Worm (Caenorhabditis elegans) whole organism, early embryonic: ENCODE data around the gene sre-8.
"Not testable (repeated sequence)": the region's sequence is repeated elsewhere in the genome, so short reads cannot be mapped to it uniquely, and the experiment has no call there.

Source experiments
- B0310.2 ChIP-seq: sonication (generic microtip); optimal IDR thresholded peaks from 2 replicates; lab custom pipeline; 2016; ENCODE audit warnings: mild to moderate bottlenecking, missing genetic modification characterization, missing compliant biosample characterization
- F13C5.2 ChIP-seq: sonication (generic microtip); optimal IDR thresholded peaks from 2 replicates; lab custom pipeline; 2017; ENCODE audit warnings: mild to moderate bottlenecking, missing genetic modification characterization, inconsistent platforms, missing compliant biosample characterization
- aly-1 ChIP-seq: sonication (generic microtip); optimal IDR thresholded peaks from 2 replicates; lab custom pipeline; 2016; ENCODE audit warnings: missing genetic modification characterization, missing compliant biosample characterization
- ama-1 ChIP-seq: fragments of 150-350 bp; optimal IDR thresholded peaks from 2 replicates; lab custom pipeline; 2014
- ceh-13 ChIP-seq: fragments of 200-800 bp; sonication (Bioruptor generic); optimal IDR thresholded peaks from 2 replicates; lab custom pipeline; 2018; ENCODE audit warnings: mild to moderate bottlenecking, missing genetic modification characterization, missing compliant biosample characterization
- ceh-36 ChIP-seq: sonication (generic microtip); optimal IDR thresholded peaks from 2 replicates; lab custom pipeline; 2016; ENCODE audit warnings: missing genetic modification characterization, inconsistent platforms, missing compliant biosample characterization
- ets-7 ChIP-seq: sonication (generic microtip); optimal IDR thresholded peaks from 2 replicates; lab custom pipeline; 2016; ENCODE audit warnings: missing genotype, missing genetic modification characterization, missing compliant biosample characterization
- flt-1 ChIP-seq: fragments of 200-800 bp; sonication (Bioruptor generic); IDR thresholded peaks from 2 replicates; pipeline ENCODE4 v1.3.6; 2022; ENCODE audit warnings: missing genetic modification characterization, missing compliant biosample characterization
- hmbx-1 ChIP-seq: sonication (generic microtip); optimal IDR thresholded peaks from 2 replicates; lab custom pipeline; 2016; ENCODE audit warnings: mild to moderate bottlenecking, missing genetic modification characterization, missing compliant biosample characterization
- hmg-4 ChIP-seq: fragments of 200-800 bp; sonication (Bioruptor generic); optimal IDR thresholded peaks from 2 replicates; lab custom pipeline; 2018; ENCODE audit warnings: mild to moderate bottlenecking, missing genetic modification characterization, missing compliant biosample characterization
- hnd-1 ChIP-seq: sonication (generic microtip); optimal IDR thresholded peaks from 2 replicates; lab custom pipeline; 2016; ENCODE audit warnings: missing genetic modification characterization, missing compliant biosample characterization
- pes-1 ChIP-seq: fragments of 200-800 bp; sonication (Bioruptor generic); IDR thresholded peaks from 2 replicates; pipeline ENCODE4 v1.3.6; 2022; ENCODE audit warnings: missing genetic modification reagents, missing genetic modification characterization, missing compliant biosample characterization
- scrt-1 ChIP-seq: fragments of 200-800 bp; sonication (Bioruptor generic); IDR thresholded peaks from 2 replicates; pipeline ENCODE4 v1.3.6; 2022; ENCODE audit warnings: missing genetic modification characterization, missing compliant biosample characterization
- sea-1 ChIP-seq: fragments of 200-800 bp; sonication (Bioruptor generic); conservative IDR thresholded peaks from 2 replicates; pipeline ENCODE4 v1.3.6; 2022; ENCODE audit warnings: missing genetic modification characterization, missing compliant biosample characterization
- tbx-11 ChIP-seq: fragments of 200-800 bp; sonication (Bioruptor generic); IDR thresholded peaks from 2 replicates; pipeline ENCODE4 v1.3.6; 2022; ENCODE audit warnings: missing genetic modification characterization, missing compliant biosample characterization
- tbx-37 ChIP-seq: fragments of 200-800 bp; sonication (Bioruptor generic); conservative IDR thresholded peaks from 2 replicates; pipeline ENCODE4 v1.3.6; 2022; ENCODE audit warnings: missing genetic modification reagents, missing genetic modification characterization, missing compliant biosample characterization
- tra-4 ChIP-seq: sonication (generic microtip); optimal IDR thresholded peaks from 2 replicates; lab custom pipeline; 2017; ENCODE audit warnings: missing genetic modification characterization, missing compliant biosample characterization

sre-8 gene

ce11 chrV:14274268-14274667, 17.4 kb downstream of the sre-8 start, which contains the start of gene F40G12.7:
F40G12.7 (plus strand) TSS chrV:14274568.
- not testable (repeated sequence) for TF ChIP-seq tbx-11 (GFP tag; lab: Robert Waterston, UW); hmbx-1; ets-7 (tag; lab: Kevin White, UChicago)

ce11 chrV:14279777-14280176, 22.9 kb downstream of the sre-8 start, which contains the start of gene srt-33:
srt-33 (minus strand) TSS chrV:14279877.
- TF ChIP-seq hmg-4 (GFP tag; lab: Kevin White, UChicago): no peak
- TF ChIP-seq tbx-37 (GFP tag; lab: Robert Waterston, UW): no peak
- no peak for TF ChIP-seq scrt-1
- TF ChIP-seq hmbx-1: no peak
- TF ChIP-seq flt-1 (GFP tag; lab: Robert Waterston, UW): no peak
- TF ChIP-seq F13C5.2 (tag; lab: Kevin White, UChicago): no peak
- TF ChIP-seq sea-1: no peak
- no peak for TF ChIP-seq hnd-1
- TF ChIP-seq ceh-36: no peak
- TF ChIP-seq aly-1: no peak
- TF ChIP-seq tbx-11 (GFP tag; lab: Robert Waterston, UW): no peak
- TF ChIP-seq pes-1 (GFP tag; lab: Robert Waterston, UW): no peak
- no peak for TF ChIP-seq ets-7 (tag; lab: Kevin White, UChicago)
- TF ChIP-seq tra-4 (tag; lab: Kevin White, UChicago): no peak
- no peak for TF ChIP-seq B0310.2 (tag; lab: Kevin White, UChicago)
- no peak for TF ChIP-seq ama-1 (lab: Kevin White, UChicago)

ce11 chrV:14282222-14282709, 25.4 kb downstream of the sre-8 start, which contains the start of the genes srt-74 and F40G12.9:
srt-74 (minus strand) TSS chrV:14282322.
F40G12.9 (plus strand) TSS chrV:14282659.
- TF ChIP-seq B0310.2 (tag; lab: Kevin White, UChicago) (no peak), sea-1 (no peak), hmg-4 (GFP tag; lab: Kevin White, UChicago) (no peak), ceh-13 (GFP tag; lab: Kevin White, UChicago) (no peak), tbx-37 (GFP tag; lab: Robert Waterston, UW) (no peak), hnd-1 (no peak)

ce11 chrV:14283241-14283640, 26.3 kb downstream of the sre-8 start, which contains the start of gene F40G12.10:
F40G12.10 (plus strand) TSS chrV:14283541.
- TF ChIP-seq ceh-13 (GFP tag; lab: Kevin White, UChicago) (no peak), tbx-11 (GFP tag; lab: Robert Waterston, UW) (no peak), pes-1 (GFP tag; lab: Robert Waterston, UW) (no peak), tra-4 (tag; lab: Kevin White, UChicago) (no peak), ama-1 (lab: Kevin White, UChicago) (no peak), tbx-37 (GFP tag; lab: Robert Waterston, UW) (no peak), ceh-36 (no peak), F13C5.2 (tag; lab: Kevin White, UChicago) (no peak), hmbx-1 (no peak), hnd-1 (no peak), scrt-1 (no peak), sea-1 (no peak), ets-7 (tag; lab: Kevin White, UChicago) (no peak), flt-1 (GFP tag; lab: Robert Waterston, UW) (no peak), B0310.2 (tag; lab: Kevin White, UChicago) (no peak), hmg-4 (GFP tag; lab: Kevin White, UChicago) (no peak), aly-1 (no peak)

ce11 chrV:14285803-14286202, 28.9 kb downstream of the sre-8 start, which contains the start of gene F40G12.11:
F40G12.11 (plus strand) TSS chrV:14286171.
- TF ChIP-seq tbx-11 (GFP tag; lab: Robert Waterston, UW) (no peak), flt-1 (GFP tag; lab: Robert Waterston, UW) (no peak), aly-1 (no peak), ama-1 (lab: Kevin White, UChicago) (no peak), hmg-4 (GFP tag; lab: Kevin White, UChicago) (no peak), hnd-1 (no peak), tbx-37 (GFP tag; lab: Robert Waterston, UW) (no peak), ets-7 (tag; lab: Kevin White, UChicago) (no peak), sea-1 (no peak), hmbx-1 (no peak), pes-1 (GFP tag; lab: Robert Waterston, UW) (no peak), tra-4 (tag; lab: Kevin White, UChicago) (no peak), B0310.2 (tag; lab: Kevin White, UChicago) (no peak), ceh-13 (GFP tag; lab: Kevin White, UChicago) (no peak), scrt-1 (no peak), F13C5.2 (tag; lab: Kevin White, UChicago) (no peak)

ce11 chrV:14289363-14289762, 32.5 kb downstream of the sre-8 start, which contains the start of gene F14D7.1:
F14D7.1 (minus strand) TSS chrV:14289463.
- TF ChIP-seq ama-1 (lab: Kevin White, UChicago) (no peak), aly-1 (no peak), pes-1 (GFP tag; lab: Robert Waterston, UW) (no peak), tbx-11 (GFP tag; lab: Robert Waterston, UW) (no peak), tra-4 (tag; lab: Kevin White, UChicago) (no peak), hmg-4 (GFP tag; lab: Kevin White, UChicago) (no peak), flt-1 (GFP tag; lab: Robert Waterston, UW) (no peak), ceh-36 (no peak), B0310.2 (tag; lab: Kevin White, UChicago) (no peak), hmbx-1 (no peak), ceh-13 (GFP tag; lab: Kevin White, UChicago) (no peak), scrt-1 (no peak), hnd-1 (no peak), tbx-37 (GFP tag; lab: Robert Waterston, UW) (no peak), sea-1 (no peak)

ce11 chrV:14290636-14291035, 33.7 kb downstream of the sre-8 start, which contains the start of gene F14D7.18:
F14D7.18 (minus strand) TSS chrV:14290736.
- no peak for TF ChIP-seq F13C5.2 (tag; lab: Kevin White, UChicago)
- TF ChIP-seq tbx-37 (GFP tag; lab: Robert Waterston, UW): no peak
- TF ChIP-seq pes-1 (GFP tag; lab: Robert Waterston, UW): no peak
- TF ChIP-seq aly-1: no peak
- no peak for TF ChIP-seq hnd-1
- TF ChIP-seq ceh-13 (GFP tag; lab: Kevin White, UChicago): no peak
- no peak for TF ChIP-seq flt-1 (GFP tag; lab: Robert Waterston, UW)
- no peak for TF ChIP-seq hmbx-1
- TF ChIP-seq ets-7 (tag; lab: Kevin White, UChicago): no peak
- no peak for TF ChIP-seq tra-4 (tag; lab: Kevin White, UChicago)
- no peak for TF ChIP-seq sea-1
- TF ChIP-seq tbx-11 (GFP tag; lab: Robert Waterston, UW): no peak
- no peak for TF ChIP-seq hmg-4 (GFP tag; lab: Kevin White, UChicago)
- TF ChIP-seq ceh-36: no peak
- TF ChIP-seq ama-1 (lab: Kevin White, UChicago): no peak
- no peak for TF ChIP-seq scrt-1
